Fruit fly (Drosophila melanogaster) whole organism, prepupa: ENCODE data around the gene bard.

ENCODE experiments used
- CG11762 ChIP-seq: fragments of 200-800 bp; sonication (Bioruptor generic); optimal IDR thresholded peaks from 3 replicates; lab custom pipeline; 2016; ENCODE audit warnings: missing biosample characterization, missing genetic modification characterization; ENCODE audit not compliant: insufficient read depth
- CG15336 ChIP-seq: fragments of 200-800 bp; sonication (Bioruptor generic); IDR thresholded peaks from 2 replicates; pipeline ENCODE4 v1.3.6; 2022; ENCODE audit warnings: missing biosample characterization, missing genetic modification characterization
- CG16779 ChIP-seq: fragments of 200-800 bp; sonication (Bioruptor generic); optimal IDR thresholded peaks from 3 replicates; lab custom pipeline; 2017; ENCODE audit warnings: missing biosample characterization, mild to moderate bottlenecking, missing genetic modification characterization
- CG32006 ChIP-seq: fragments of 200-800 bp; sonication (Bioruptor generic); optimal IDR thresholded peaks from 3 replicates; lab custom pipeline; 2017; ENCODE audit warnings: missing biosample characterization, mild to moderate bottlenecking, missing genetic modification characterization
- CG6163 ChIP-seq: fragments of 200-800 bp; sonication (Bioruptor generic); IDR thresholded peaks from 3 replicates; pipeline ENCODE4 v1.3.6; 2022; ENCODE audit warnings: missing biosample characterization, missing genetic modification characterization
- CG6792 ChIP-seq: fragments of 200-800 bp; sonication (Bioruptor generic); optimal IDR thresholded peaks from 3 replicates; lab custom pipeline; 2016; ENCODE audit warnings: missing biosample characterization, missing genetic modification characterization
- CG6808 ChIP-seq: fragments of 200-800 bp; sonication (Bioruptor generic); optimal IDR thresholded peaks from 3 replicates; lab custom pipeline; 2017; ENCODE audit warnings: missing biosample characterization, missing genetic modification characterization, mild to moderate bottlenecking, moderate library complexity, missing genetic modification reagents
- CG9139 ChIP-seq: fragments of 200-800 bp; sonication (Bioruptor generic); optimal IDR thresholded peaks from 3 replicates; lab custom pipeline; 2017; ENCODE audit warnings: missing biosample characterization, mild to moderate bottlenecking, missing genetic modification characterization
- Eip78C ChIP-seq: fragments of 200-800 bp; sonication (Bioruptor generic); peaks from one replicate; lab custom pipeline; 2016; ENCODE audit warnings: missing biosample characterization, missing genetic modification characterization
- Ets21C ChIP-seq: fragments of 200-800 bp; sonication (Bioruptor generic); optimal IDR thresholded peaks from 3 replicates; lab custom pipeline; 2016; ENCODE audit warnings: missing biosample characterization, missing genetic modification characterization
- Ets96B ChIP-seq: fragments of 200-800 bp; optimal IDR thresholded peaks from 2 replicates; lab custom pipeline; 2019; ENCODE audit warnings: missing biosample characterization, mild to moderate bottlenecking, missing genetic modification characterization, moderate library complexity
- Hr4 ChIP-seq: fragments of 200-800 bp; sonication (Bioruptor generic); optimal IDR thresholded peaks from 3 replicates; lab custom pipeline; 2016; ENCODE audit warnings: missing biosample characterization, missing genetic modification characterization
- Lpt ChIP-seq: fragments of 200-800 bp; sonication (Bioruptor generic); optimal IDR thresholded peaks from 3 replicates; lab custom pipeline; 2016; ENCODE audit warnings: missing biosample characterization, missing genetic modification characterization
- fkh ChIP-seq: fragments of 200-800 bp; sonication (Bioruptor generic); optimal IDR thresholded peaks from 3 replicates; lab custom pipeline; 2017; ENCODE audit warnings: missing biosample characterization, mild to moderate bottlenecking, missing genetic modification characterization, moderate library complexity
- net ChIP-seq: fragments of 200-800 bp; sonication (Bioruptor generic); optimal IDR thresholded peaks from 3 replicates; lab custom pipeline; 2016; ENCODE audit warnings: missing biosample characterization, missing genetic modification characterization
- salr ChIP-seq, 2 experiments: fragments of 200-800 bp; sonication (Bioruptor generic); optimal IDR thresholded peaks; 3 replicates each; lab custom pipeline; 2016 to 2018; ENCODE audit warnings: missing biosample characterization in 2 of 2, missing genetic modification characterization in 2 of 2, mild to moderate bottlenecking in 1 of 2
- svp ChIP-seq: fragments of 200-800 bp; sonication (Bioruptor generic); peaks from one replicate; lab custom pipeline; 2016; ENCODE audit warnings: missing biosample characterization, missing genetic modification characterization

bard gene

DNA sequence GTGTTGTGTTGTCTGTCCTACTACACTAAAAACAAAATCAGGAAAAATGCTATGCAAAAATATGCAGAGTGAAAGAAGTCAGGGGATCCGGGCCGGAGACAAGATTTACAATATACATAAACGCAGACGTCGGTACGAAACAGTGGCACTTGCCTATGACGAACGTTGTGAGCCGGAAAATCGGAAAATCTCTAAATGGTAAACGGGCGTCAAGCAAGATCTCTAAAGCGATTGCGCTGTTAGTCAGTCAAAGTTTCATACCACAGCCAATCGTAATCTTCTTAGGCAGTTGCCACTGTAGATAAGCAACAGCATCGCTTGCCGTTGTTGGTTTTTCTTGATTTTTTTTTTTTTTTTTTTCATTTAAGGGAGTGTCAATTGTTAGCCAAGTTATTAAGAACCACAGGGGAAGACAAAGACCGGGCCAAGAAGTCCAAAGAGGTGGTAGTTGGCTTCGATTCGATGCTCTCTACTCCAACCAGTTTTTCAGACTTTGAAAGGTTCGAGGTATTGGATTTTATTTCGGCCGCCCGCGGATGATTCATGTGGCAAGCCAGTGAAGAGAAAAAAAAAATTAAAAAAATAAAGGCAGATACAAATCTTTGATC is 44.3 kb downstream of the bard start (continued):
- TF ChIP-seq CG16779 (tag; lab: Kevin White, UChicago), result peak; percentile 47
- peak; percentile 72 for TF ChIP-seq Ets21C (GFP tag; lab: Kevin White, UChicago)
- TF ChIP-seq CG6163 (GFP tag; lab: Robert Waterston, UW), result peak; percentile 94
- TF ChIP-seq Ets96B, result peak; percentile 78
- TF ChIP-seq fkh (GFP tag; lab: Kevin White, UChicago), result no peak
- peak; percentile 81 for TF ChIP-seq CG6808 (GFP tag; lab: Kevin White, UChicago)
- peak; percentile 90 for TF ChIP-seq svp (GFP tag; lab: Kevin White, UChicago)
- peak; percentile 54 to 73 for TF ChIP-seq salr (GFP tag; optimal IDR thresholded peaks at IDR 0.05; lab: Kevin White, UChicago)
- peak; percentile 77 for TF ChIP-seq CG32006
- TF ChIP-seq Hr4, result peak; percentile 81
- TF ChIP-seq CG11762, result peak; percentile 64
- TF ChIP-seq Lpt (GFP tag; lab: Kevin White, UChicago), result peak; percentile 67
- TF ChIP-seq CG6792, result peak; percentile 84
- peak; percentile 81 for TF ChIP-seq CG15336 (GFP tag; lab: Robert Waterston, UW)
- TF ChIP-seq CG9139, result peak; percentile 67
- peak; percentile 64 for TF ChIP-seq net (GFP tag; lab: Kevin White, UChicago)
- peak; percentile 97 for TF ChIP-seq Eip78C (GFP tag; lab: Kevin White, UChicago)

DNA sequence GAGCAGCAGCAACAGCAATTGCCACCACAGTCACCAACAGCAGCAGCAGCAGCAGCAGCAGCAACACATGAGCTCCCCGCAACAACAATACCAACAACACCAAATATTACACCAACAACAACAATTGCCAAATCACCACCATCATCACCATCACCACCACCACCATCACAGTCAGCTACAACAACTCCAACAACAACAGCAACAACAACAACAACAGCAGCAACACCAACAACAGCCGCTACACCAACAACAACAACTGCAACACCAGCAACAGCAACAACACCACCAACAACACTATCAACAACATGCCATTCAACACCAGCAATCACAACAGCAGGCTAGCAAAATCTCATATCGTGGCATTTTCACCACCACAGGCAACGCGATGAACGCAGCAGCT is 49.9 kb downstream of the bard start:
- no peak for TF ChIP-seq CG9139
- no peak for TF ChIP-seq CG15336 (GFP tag; lab: Robert Waterston, UW)
- no peak for TF ChIP-seq CG11762
